Fruit fly (Drosophila melanogaster): Measurements from ENCODE around the gene Ir75c.
A peak's percentile ranks its signal among the peaks of the same experiment; 100 is the strongest.

The Ir75c gene

dm6 chr3L:17802107-17802506 lies 20.5 kb downstream of the Ir75c start, which contains the start of gene NUCB1 (continued):
- TF ChIP-seq tna (GFP tag; IDR thresholded peaks at IDR 0.05; ENCODE audit: partially characterized antibody) (no peak; the same call in 1 of the 2 replicates), salm (tag; optimal IDR thresholded peaks at IDR 0.05) (no peak), CG7372 (GFP tag; IDR thresholded peaks at IDR 0.05) (no peak), CG17802 (tag; optimal IDR thresholded peaks at IDR 0.05) (no peak), Deaf1 (tag; optimal IDR thresholded peaks at IDR 0.05) (no peak), Atf6 (GFP tag; IDR thresholded peaks at IDR 0.05) (peak; percentile 24; the same call in 1 of the 2 replicates), dm (GFP tag; optimal IDR thresholded peaks at IDR 0.05) (peak; percentile 54), CG14667 (GFP tag; IDR thresholded peaks at IDR 0.05) (no peak), Pdp1 (GFP tag; optimal IDR thresholded peaks at IDR 0.05) (no peak), CG12659 (GFP tag; optimal IDR thresholded peaks at IDR 0.05) (peak; percentile 63), gce (GFP tag; IDR thresholded peaks at IDR 0.05) (no peak), HmgD (GFP tag; optimal IDR thresholded peaks at IDR 0.05) (peak; percentile 72), CG3407 (GFP tag; optimal IDR thresholded peaks at IDR 0.05) (no peak), peb (GFP tag; IDR thresholded peaks at IDR 0.05) (no peak), CG18476 (GFP tag; optimal IDR thresholded peaks at IDR 0.05) (no peak), Dbx (GFP tag; IDR thresholded peaks at IDR 0.05) (peak; percentile 69; the same call in 2 of the 3 replicates), CG1024 (GFP tag; IDR thresholded peaks at IDR 0.05) (no peak; the same call in 1 of the 2 replicates), CG4730 (GFP tag; IDR thresholded peaks at IDR 0.05) (no peak), CG13296 (GFP tag; optimal IDR thresholded peaks at IDR 0.05) (no peak), CG4854 (GFP tag; optimal IDR thresholded peaks at IDR 0.05) (no peak), CG6791 (GFP tag; IDR thresholded peaks at IDR 0.05; ENCODE audit: partially characterized antibody) (no peak), CG7928 (GFP tag; optimal IDR thresholded peaks at IDR 0.05) (peak; percentile 0), CG11696 (GFP tag; IDR thresholded peaks at IDR 0.05) (no peak), CG34422 (GFP tag; IDR thresholded peaks at IDR 0.05) (no peak), CG8388 (GFP tag; optimal IDR thresholded peaks at IDR 0.05) (no peak), TFAM (GFP tag; optimal IDR thresholded peaks at IDR 0.05) (no peak), Ssrp (tag; optimal IDR thresholded peaks at IDR 0.05) (no peak), run (tag; optimal IDR thresholded peaks at IDR 0.05) (no peak), lmd (GFP tag; IDR thresholded peaks at IDR 0.05) (no peak), Scr (GFP tag; IDR thresholded peaks at IDR 0.05; ENCODE audit: partially characterized antibody) (0 out of 2 replicates have a peak, but pooled peaks have one; percentile 2), tup (GFP tag; optimal IDR thresholded peaks at IDR 0.05) (peak; percentile 27), Oaz (GFP tag; IDR thresholded peaks at IDR 0.05) (no peak)

DNA sequence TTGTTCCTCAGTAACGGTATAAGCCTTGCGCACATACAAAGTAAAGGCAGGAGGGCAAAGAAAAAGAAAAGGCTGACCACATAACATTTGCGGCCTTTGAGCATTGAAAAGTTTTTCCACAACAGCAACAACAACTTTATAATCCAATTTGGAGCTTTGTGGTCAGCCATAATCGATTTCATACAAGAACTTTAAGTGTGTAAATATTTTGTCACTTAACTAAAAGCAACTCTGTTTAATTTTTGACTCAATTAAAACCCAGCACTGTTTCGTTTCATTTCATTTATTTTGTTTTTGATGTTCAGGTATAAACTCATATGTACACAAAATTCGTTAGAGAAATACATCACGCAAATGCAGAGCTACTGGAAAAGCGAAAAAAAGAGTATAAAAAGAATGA lies 25.1 kb downstream of the Ir75c start, which contains the start of gene CG42816:
CG42816 (minus strand) TSS at position 101 of the 400 bp plus-strand sequence.
- TF ChIP-seq hth (optimal IDR thresholded peaks at IDR 0.05) (no peak), H15 (GFP tag; IDR thresholded peaks at IDR 0.05) (no peak), cad (GFP tag; optimal IDR thresholded peaks at IDR 0.05) (no peak), Xrp1 (GFP tag; IDR thresholded peaks at IDR 0.05) (no peak), CG30431 (GFP tag; optimal IDR thresholded peaks at IDR 0.05) (no peak), CG12942 (GFP tag; optimal IDR thresholded peaks at IDR 0.05) (no peak), CG14441 (GFP tag; IDR thresholded peaks at IDR 0.05) (no peak), fu2 (GFP tag; optimal IDR thresholded peaks at IDR 0.05) (no peak), CG17359 (tag; optimal IDR thresholded peaks at IDR 0.05) (no peak), Oli (tag; optimal IDR thresholded peaks at IDR 0.05) (no peak), salm (tag; optimal IDR thresholded peaks at IDR 0.05) (no peak), CG17829 (tag; optimal IDR thresholded peaks at IDR 0.05) (no peak), cato (GFP tag; optimal IDR thresholded peaks at IDR 0.05; ENCODE audit: borderline replicate concordance) (no peak), rib (GFP tag; IDR thresholded peaks at IDR 0.05) (no peak), dmrt11E (tag; optimal IDR thresholded peaks at IDR 0.05) (no peak), CG17186 (GFP tag; optimal IDR thresholded peaks at IDR 0.05) (no peak)

All from whole organism, embryonic.